Fruit fly (Drosophila melanogaster) whole organism, embryonic: Measurements from ENCODE around the gene Gnf1.

Experiments
- Antp ChIP-seq: fragments of 200-800 bp; sonication (Bioruptor generic); optimal IDR thresholded peaks from 3 replicates; lab custom pipeline; 2016; ENCODE audit warnings: missing biosample characterization, missing genetic modification characterization
- C15 ChIP-seq: fragments of 200-800 bp; sonication (Bioruptor generic); IDR thresholded peaks from 3 replicates; pipeline ENCODE4 v1.3.6; 2022; ENCODE audit warnings: missing biosample characterization, missing genetic modification characterization
- CG10209 ChIP-seq: fragments of 200-800 bp; sonication (Bioruptor generic); optimal IDR thresholded peaks from 3 replicates; lab custom pipeline; 2017; ENCODE audit warnings: missing biosample characterization, mild to moderate bottlenecking, missing genetic modification characterization, missing genetic modification reagents
- CG10274 ChIP-seq: fragments of 200-800 bp; sonication (Bioruptor generic); optimal IDR thresholded peaks from 3 replicates; lab custom pipeline; 2017; ENCODE audit warnings: missing biosample characterization, mild to moderate bottlenecking, missing genetic modification characterization
- CG11696 ChIP-seq: fragments of 200-800 bp; sonication (Bioruptor generic); IDR thresholded peaks from 2 replicates; pipeline ENCODE4 v1.3.6; 2022; ENCODE audit warnings: missing biosample characterization, missing genetic modification characterization
- CG12769 ChIP-seq: fragments of 200-800 bp; sonication (Bioruptor generic); optimal IDR thresholded peaks from 2 replicates; lab custom pipeline; 2019; ENCODE audit warnings: missing biosample characterization, mild to moderate bottlenecking, missing genetic modification characterization, moderate library complexity
- CG15479 ChIP-seq: fragments of 200-800 bp; sonication (Bioruptor generic); optimal IDR thresholded peaks from 3 replicates; lab custom pipeline; 2019; ENCODE audit warnings: missing biosample characterization, mild to moderate bottlenecking, missing genetic modification characterization, moderate library complexity
- CG15601 ChIP-seq: fragments of 200-800 bp; sonication (Bioruptor generic); optimal IDR thresholded peaks from 3 replicates; lab custom pipeline; 2019; ENCODE audit warnings: missing biosample characterization, mild to moderate bottlenecking, missing genetic modification characterization, moderate library complexity
- CG15696 ChIP-seq: fragments of 200-800 bp; sonication (Bioruptor generic); optimal IDR thresholded peaks from 2 replicates; lab custom pipeline; 2019; ENCODE audit warnings: missing biosample characterization, mild to moderate bottlenecking, missing genetic modification characterization, moderate library complexity
- CG1603 ChIP-seq: fragments of 200-800 bp; sonication (Bioruptor generic); optimal IDR thresholded peaks from 2 replicates; lab custom pipeline; 2019; ENCODE audit warnings: missing biosample characterization, mild to moderate bottlenecking, missing genetic modification characterization, moderate library complexity
- CG17385 ChIP-seq: fragments of 200-800 bp; sonication (Bioruptor generic); optimal IDR thresholded peaks from 3 replicates; lab custom pipeline; 2018; ENCODE audit warnings: missing biosample characterization, mild to moderate bottlenecking, missing genetic modification characterization
- CG17829 ChIP-seq: fragments of 200-800 bp; optimal IDR thresholded peaks from 2 replicates; lab custom pipeline; 2019; ENCODE audit warnings: missing biosample characterization, mild to moderate bottlenecking, missing genetic modification characterization, moderate library complexity
- CG18476 ChIP-seq: fragments of 200-800 bp; sonication (Bioruptor generic); optimal IDR thresholded peaks from 2 replicates; lab custom pipeline; 2016; ENCODE audit warnings: missing biosample characterization, mild to moderate bottlenecking, missing genetic modification characterization
- CG18619 ChIP-seq: fragments of 200-800 bp; sonication (Bioruptor generic); optimal IDR thresholded peaks from 3 replicates; lab custom pipeline; 2017; ENCODE audit warnings: missing biosample characterization, mild to moderate bottlenecking, missing genetic modification characterization
- CG30020 ChIP-seq: fragments of 200-800 bp; optimal IDR thresholded peaks from 2 replicates; lab custom pipeline; 2019; ENCODE audit warnings: missing biosample characterization, mild to moderate bottlenecking, missing genetic modification characterization, moderate library complexity
- CG3065 ChIP-seq: fragments of 200-800 bp; sonication (Bioruptor generic); optimal IDR thresholded peaks from 2 replicates; lab custom pipeline; 2016; ENCODE audit warnings: missing biosample characterization, missing genetic modification characterization
- CG33557 ChIP-seq: fragments of 200-800 bp; sonication (Bioruptor generic); optimal IDR thresholded peaks from 2 replicates; lab custom pipeline; 2019; ENCODE audit warnings: missing biosample characterization, mild to moderate bottlenecking, missing genetic modification characterization, moderate library complexity
- CG7556 ChIP-seq: fragments of 200-800 bp; sonication (Bioruptor generic); optimal IDR thresholded peaks from 2 replicates; lab custom pipeline; 2017; ENCODE audit warnings: missing biosample characterization, mild to moderate bottlenecking, missing genetic modification characterization
- D ChIP-seq, 2 experiments: fragments of 200-800 bp in 1 of 2; fragments of >200 bp in 1 of 2; sonication (Bioruptor generic) in 1 of 2; optimal IDR thresholded peaks; 2 replicates in 1 of 2; 3 replicates in 1 of 2; lab custom pipeline; 2017; ENCODE audit warnings: mild to moderate bottlenecking in 1 of 2, missing biosample characterization in 1 of 2, missing genetic modification characterization in 1 of 2, missing genetic modification reagents in 1 of 2
- Eip74EF ChIP-seq, 2 experiments: fragments of 200-800 bp in 1 of 2; fragments of >200 bp in 1 of 2; sonication (Bioruptor generic) in 1 of 2; optimal IDR thresholded peaks; 2 replicates each; lab custom pipeline; 2017 to 2019; ENCODE audit warnings: missing biosample characterization in 2 of 2, missing genetic modification characterization in 2 of 2, mild to moderate bottlenecking in 1 of 2, moderate library complexity in 1 of 2
- Hsf ChIP-seq: fragments of 200-800 bp; sonication (Bioruptor generic); optimal IDR thresholded peaks from 3 replicates; lab custom pipeline; 2016; ENCODE audit warnings: missing biosample characterization, missing genetic modification characterization
- Kr ChIP-seq: fragments of 200-800 bp; sonication (Bioruptor generic); optimal IDR thresholded peaks from 2 replicates; lab custom pipeline; 2017; ENCODE audit warnings: missing biosample characterization, mild to moderate bottlenecking, missing genetic modification characterization
- Lpt ChIP-seq: fragments of >200 bp; optimal IDR thresholded peaks from 2 replicates; lab custom pipeline; 2018; ENCODE audit warnings: missing biosample characterization, missing genetic modification characterization
- Nf-YB ChIP-seq: fragments of 200-800 bp; sonication (Bioruptor generic); optimal IDR thresholded peaks from 3 replicates; lab custom pipeline; 2019; ENCODE audit warnings: missing biosample characterization, mild to moderate bottlenecking, missing genetic modification characterization, moderate library complexity
- Nf-YC ChIP-seq: fragments of 200-800 bp; optimal IDR thresholded peaks from 3 replicates; lab custom pipeline; 2019; ENCODE audit warnings: missing biosample characterization, mild to moderate bottlenecking, missing genetic modification characterization, moderate library complexity
- al ChIP-seq: fragments of 200-800 bp; sonication (Bioruptor generic); IDR thresholded peaks from 2 replicates; pipeline ENCODE4 v1.3.6; 2022; ENCODE audit warnings: missing biosample characterization, missing genetic modification characterization
- cad ChIP-seq: fragments of >200 bp; optimal IDR thresholded peaks from 2 replicates; lab custom pipeline; 2017; ENCODE audit warnings: missing biosample characterization, missing genetic modification characterization
- cg ChIP-seq: fragments of 200-800 bp; sonication (Bioruptor generic); optimal IDR thresholded peaks from 3 replicates; lab custom pipeline; 2019; ENCODE audit warnings: missing biosample characterization, mild to moderate bottlenecking, missing genetic modification characterization, moderate library complexity
- dm ChIP-seq: fragments of 200-800 bp; sonication (Bioruptor generic); optimal IDR thresholded peaks from 3 replicates; lab custom pipeline; 2016; ENCODE audit warnings: missing biosample characterization, missing genetic modification characterization
- dmrt11E ChIP-seq: fragments of 200-800 bp; sonication (Bioruptor generic); optimal IDR thresholded peaks from 3 replicates; lab custom pipeline; 2018; ENCODE audit warnings: missing biosample characterization, mild to moderate bottlenecking, missing genetic modification characterization, moderate library complexity
- fd102C ChIP-seq: fragments of 200-800 bp; sonication (Bioruptor generic); optimal IDR thresholded peaks from 2 replicates; lab custom pipeline; 2018; ENCODE audit warnings: missing biosample characterization, mild to moderate bottlenecking, missing genetic modification characterization, moderate library complexity
- grn ChIP-seq: fragments of 200-800 bp; sonication (Bioruptor generic); optimal IDR thresholded peaks from 3 replicates; lab custom pipeline; 2017; ENCODE audit warnings: missing biosample characterization, missing genetic modification characterization
- gsb-n ChIP-seq: fragments of 200-800 bp; sonication (Bioruptor generic); optimal IDR thresholded peaks from 3 replicates; lab custom pipeline; 2018; ENCODE audit warnings: missing biosample characterization, mild to moderate bottlenecking, missing genetic modification characterization
- jing ChIP-seq: fragments of 200-800 bp; sonication (Bioruptor generic); optimal IDR thresholded peaks from 2 replicates; lab custom pipeline; 2018; ENCODE audit warnings: missing biosample characterization, mild to moderate bottlenecking, missing genetic modification characterization
- kni ChIP-seq: fragments of 200-800 bp; sonication (Bioruptor generic); optimal IDR thresholded peaks from 3 replicates; lab custom pipeline; 2017; ENCODE audit warnings: mild to moderate bottlenecking, missing biosample characterization, missing genetic modification reagents, missing genetic modification characterization
- oc ChIP-seq: fragments of 200-800 bp; sonication (Bioruptor generic); optimal IDR thresholded peaks from 2 replicates; lab custom pipeline; 2018; ENCODE audit warnings: missing biosample characterization, mild to moderate bottlenecking, missing genetic modification characterization, moderate library complexity
- pfk ChIP-seq: fragments of 200-800 bp; sonication (Bioruptor generic); optimal IDR thresholded peaks from 2 replicates; lab custom pipeline; 2018; ENCODE audit warnings: missing biosample characterization, mild to moderate bottlenecking, missing genetic modification characterization, moderate library complexity
- pita ChIP-seq: fragments of 200-800 bp; sonication (Bioruptor generic); optimal IDR thresholded peaks from 2 replicates; lab custom pipeline; 2017; ENCODE audit warnings: missing biosample characterization, mild to moderate bottlenecking, missing genetic modification characterization
- pros ChIP-seq: fragments of 200-800 bp; sonication (Bioruptor generic); optimal IDR thresholded peaks from 3 replicates; lab custom pipeline; 2019; ENCODE audit warnings: missing biosample characterization, mild to moderate bottlenecking, missing genetic modification characterization, moderate library complexity
- psq ChIP-seq: fragments of 200-800 bp; sonication (Bioruptor generic); optimal IDR thresholded peaks from 2 replicates; lab custom pipeline; 2017; ENCODE audit warnings: missing biosample characterization, missing genetic modification characterization
- row ChIP-seq: fragments of 200-800 bp; sonication (Bioruptor generic); IDR thresholded peaks from 3 replicates; pipeline ENCODE4 v1.3.6; 2022; ENCODE audit warnings: missing biosample characterization, missing genetic modification characterization
- seq ChIP-seq: fragments of 200-800 bp; sonication (Bioruptor generic); IDR thresholded peaks from 2 replicates; pipeline ENCODE4 v1.3.6; 2022; ENCODE audit warnings: missing biosample characterization, missing genetic modification characterization
- tll ChIP-seq, 2 experiments: fragments of 200-800 bp in 1 of 2; fragments of >200 bp in 1 of 2; sonication (Bioruptor generic) in 1 of 2; optimal IDR thresholded peaks; 2 replicates each; lab custom pipeline; 2017 to 2019; ENCODE audit warnings: missing biosample characterization in 2 of 2, missing genetic modification characterization in 2 of 2, mild to moderate bottlenecking in 1 of 2, moderate library complexity in 1 of 2
- twi ChIP-seq: fragments of 200-800 bp; optimal IDR thresholded peaks from 2 replicates; lab custom pipeline; 2019; ENCODE audit warnings: missing biosample characterization, mild to moderate bottlenecking, missing genetic modification characterization, moderate library complexity

Gnf1 gene

DNA sequence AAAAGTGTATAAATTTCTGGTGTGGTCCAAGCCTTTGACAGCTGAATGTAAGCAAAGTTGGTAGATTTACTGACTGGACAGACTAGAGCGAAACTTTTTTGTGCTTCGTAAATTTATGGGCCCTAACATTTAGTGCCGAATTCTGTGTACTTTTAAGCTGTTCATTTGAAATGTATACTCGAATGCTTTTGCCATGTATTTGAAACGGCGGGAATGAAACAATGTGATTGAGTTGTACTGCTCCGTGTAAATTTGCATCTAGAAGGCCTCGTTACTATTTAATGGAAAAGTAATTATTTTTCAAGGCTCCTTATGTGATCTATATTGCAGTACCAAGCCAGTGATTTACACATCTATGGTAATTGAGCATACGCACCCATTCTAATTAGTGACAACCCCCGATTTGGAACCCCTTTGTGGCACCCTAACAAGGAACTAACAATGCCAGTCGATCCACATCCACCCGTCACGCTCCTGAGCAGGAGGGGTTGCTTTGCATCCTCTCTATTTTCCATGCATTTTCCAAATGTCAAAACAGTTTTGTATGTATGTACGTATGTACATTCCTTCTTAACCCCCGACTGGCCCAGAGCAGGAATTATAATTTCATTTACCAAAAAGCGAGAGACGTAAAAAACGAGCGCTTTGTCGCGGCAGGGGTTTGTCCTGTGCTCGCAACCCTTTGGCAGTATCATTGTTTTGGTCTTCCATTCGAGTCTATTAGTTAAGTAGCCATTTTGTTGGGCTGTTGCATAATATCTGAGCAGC lies 47.7 kb upstream of the Gnf1 start:
- TF ChIP-seq CG10209 (no peak), seq (GFP tag; lab: Robert Waterston, UW) (peak; percentile 27; the same call in 1 of the 2 replicates), Nf-YC (tag; lab: Kevin White, UChicago) (peak; percentile 63), CG3065 (GFP tag; lab: Kevin White, UChicago) (no peak), pros (peak; percentile 66), CG30020 (tag; lab: Kevin White, UChicago) (peak; percentile 86), pfk (GFP tag; lab: Kevin White, UChicago) (peak; percentile 50), Kr (GFP tag; lab: Kevin White, UChicago) (peak; percentile 23), Nf-YB (GFP tag; lab: Kevin White, UChicago) (peak; percentile 73), CG10274 (GFP tag; lab: Kevin White, UChicago) (no peak), gsb-n (peak; percentile 42), Lpt (GFP tag; lab: Kevin White, UChicago) (no peak), CG1603 (tag; lab: Kevin White, UChicago) (peak; percentile 86)

DNA sequence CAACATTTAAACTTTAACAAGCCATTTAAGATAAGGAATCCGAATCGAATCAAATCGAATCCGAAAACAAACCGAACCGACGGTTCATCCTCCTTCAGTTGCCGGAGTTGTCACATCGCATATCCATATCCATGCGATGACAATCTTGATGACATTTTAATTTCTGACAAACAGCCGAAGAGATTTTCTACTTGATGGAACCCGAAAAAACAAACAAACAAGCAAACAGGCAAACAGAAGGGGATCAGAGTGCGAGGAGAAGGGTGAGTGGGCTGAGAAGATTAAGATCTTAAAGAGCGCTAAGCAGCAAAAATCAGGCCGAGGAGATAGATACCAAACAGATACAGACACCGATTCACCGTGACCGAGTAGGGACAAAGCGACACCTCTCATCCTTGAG lies 45.3 kb upstream of the Gnf1 start:
- TF ChIP-seq oc (peak; percentile 18), grn (peak; percentile 95), fd102C (GFP tag; lab: Kevin White, UChicago) (peak; percentile 15), gsb-n (peak; percentile 27), row (GFP tag; lab: Robert Waterston, UW) (no peak), C15 (GFP tag; lab: Robert Waterston, UW) (no peak), CG11696 (GFP tag; lab: Robert Waterston, UW) (no peak), kni (peak; percentile 33), tll (GFP tag; optimal IDR thresholded peaks at IDR 0.05; lab: Kevin White, UChicago) (peak in 1 of 2 experiments; percentile 62), CG15696 (peak; percentile 45), dmrt11E (tag; lab: Kevin White, UChicago) (peak; percentile 39), CG17385 (GFP tag; lab: Kevin White, UChicago) (no peak), D (optimal IDR thresholded peaks at IDR 0.05; lab: Kevin White, UChicago) (peak; percentile 1), D (GFP tag; optimal IDR thresholded peaks at IDR 0.05; lab: Kevin White, UChicago) (no peak), pita (GFP tag; lab: Kevin White, UChicago) (no peak), Kr (GFP tag; lab: Kevin White, UChicago) (peak; percentile 71)

DNA sequence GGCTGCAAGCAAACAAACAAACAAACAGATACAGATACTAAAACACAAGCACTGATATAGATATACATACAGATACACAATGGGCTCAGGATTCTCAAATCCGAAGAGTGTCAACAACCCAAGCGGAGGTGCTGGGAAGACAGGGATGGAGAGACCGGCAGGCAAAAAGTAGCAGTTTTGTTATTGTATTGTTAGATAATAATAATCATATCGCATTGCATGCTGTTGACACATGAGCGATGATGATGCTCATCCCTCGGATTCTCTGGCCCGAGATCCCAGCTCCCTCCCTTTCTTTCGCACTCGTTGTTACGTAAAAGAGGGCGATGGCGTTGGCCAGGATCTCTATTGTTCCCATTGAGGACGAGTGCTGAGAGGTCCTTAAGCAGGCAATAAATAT lies 42.6 kb upstream of the Gnf1 start:
- TF ChIP-seq cad (peak; percentile 52), psq (GFP tag; lab: Kevin White, UChicago) (no peak), CG18619 (GFP tag; lab: Kevin White, UChicago) (no peak), al (GFP tag; lab: Robert Waterston, UW) (no peak), oc (peak; percentile 53), dm (GFP tag; lab: Kevin White, UChicago) (no peak), Kr (GFP tag; lab: Kevin White, UChicago) (peak; percentile 80), cg (GFP tag; lab: Kevin White, UChicago) (peak; percentile 12), dmrt11E (tag; lab: Kevin White, UChicago) (peak; percentile 58), CG7556 (GFP tag; lab: Kevin White, UChicago) (no peak), pros (peak; percentile 72), tll (GFP tag; optimal IDR thresholded peaks at IDR 0.05; lab: Kevin White, UChicago) (peak in 1 of 2 experiments; percentile 79), CG18476 (no peak), jing (GFP tag; lab: Kevin White, UChicago) (no peak), CG15479 (GFP tag; lab: Kevin White, UChicago) (peak; percentile 72), CG33557 (GFP tag; lab: Kevin White, UChicago) (no peak), CG17829 (tag; lab: Kevin White, UChicago) (peak; percentile 28), CG15696 (peak; percentile 10), CG15601 (tag; lab: Kevin White, UChicago) (no peak), Eip74EF (GFP tag; optimal IDR thresholded peaks at IDR 0.05; lab: Kevin White, UChicago) (no peak), D (optimal IDR thresholded peaks at IDR 0.05; lab: Kevin White, UChicago) (peak; percentile 91), D (GFP tag; optimal IDR thresholded peaks at IDR 0.05; lab: Kevin White, UChicago) (peak; percentile 49), twi (tag; lab: Kevin White, UChicago) (peak; percentile 23), Hsf (GFP tag; lab: Kevin White, UChicago) (no peak), Antp (GFP tag; lab: Kevin White, UChicago) (no peak), CG12769 (tag; lab: Kevin White, UChicago) (no peak)
